Worm (Caenorhabditis elegans): Measurements from ENCODE around the gene exc-14.

Gene exc-14

ce11 chrV:5067390-5067789 is 21.4 kb upstream of the exc-14 start:
- TF ChIP-seq ceh-8 (GFP tag; optimal IDR thresholded peaks at IDR 0.05) (no peak), pqm-1 (tag; optimal IDR thresholded peaks at IDR 0.05) (peak; percentile 51), dsc-1 (tag; optimal IDR thresholded peaks at IDR 0.05) (no peak), ama-1 (optimal IDR thresholded peaks at IDR 0.05) (no peak), efl-3 (GFP tag; optimal IDR thresholded peaks at IDR 0.05) (no peak), ets-5 (GFP tag; IDR thresholded peaks at IDR 0.05) (no peak), nhr-76 (tag; optimal IDR thresholded peaks at IDR 0.05) (no peak), elt-2 (tag; optimal IDR thresholded peaks at IDR 0.05) (peak; percentile 85), elt-3 (tag; optimal IDR thresholded peaks at IDR 0.05) (no peak), nhr-12 (tag; optimal IDR thresholded peaks at IDR 0.05) (no peak), C34B4.2 (tag; optimal IDR thresholded peaks at IDR 0.05) (no peak), lin-13 (GFP tag; optimal IDR thresholded peaks at IDR 0.05) (no peak), mab-9 (GFP tag; IDR thresholded peaks at IDR 0.05) (no peak)

ce11 chrV:5064761-5065421 is 18.9 kb upstream of the exc-14 start, which contains the start of gene mlk-1:
TSS of gene mlk-1 (minus strand) at chrV:5064811.
- TF ChIP-seq efl-3 (GFP tag; optimal IDR thresholded peaks at IDR 0.05) (no peak), nhr-77 (tag; optimal IDR thresholded peaks at IDR 0.05) (peak; percentile 53), pax-3 (tag; optimal IDR thresholded peaks at IDR 0.05) (no peak), elt-3 (tag; optimal IDR thresholded peaks at IDR 0.05) (no peak), fkh-10 (GFP tag; optimal IDR thresholded peaks at IDR 0.05) (peak; percentile 73), F16B12.6 (tag; optimal IDR thresholded peaks at IDR 0.05) (no peak), skn-1 (tag; optimal IDR thresholded peaks at IDR 0.05) (no peak), mef-2 (tag; optimal IDR thresholded peaks at IDR 0.05) (peak; percentile 24), lir-3 (tag; optimal IDR thresholded peaks at IDR 0.05; ENCODE audit: poor library complexity) (peak; percentile 19), zag-1 (tag; optimal IDR thresholded peaks at IDR 0.05) (no peak), nhr-11 (tag; optimal IDR thresholded peaks at IDR 0.05) (no peak), mab-9 (GFP tag; IDR thresholded peaks at IDR 0.05) (no peak), blmp-1 (tag; optimal IDR thresholded peaks at IDR 0.05) (peak; percentile 80), unc-98 (GFP tag; IDR thresholded peaks at IDR 0.05) (no peak), nhr-237 (tag; optimal IDR thresholded peaks at IDR 0.05) (no peak), ceh-8 (GFP tag; optimal IDR thresholded peaks at IDR 0.05) (peak; percentile 24), snpc-4 (tag; optimal IDR thresholded peaks at IDR 0.05) (peak; percentile 38), sox-4 (tag; optimal IDR thresholded peaks at IDR 0.05) (no peak), lin-14 (GFP tag; optimal IDR thresholded peaks at IDR 0.05) (peak; percentile 96), lin-39 (tag; optimal IDR thresholded peaks at IDR 0.05) (no peak), snu-23 (GFP tag; optimal IDR thresholded peaks at IDR 0.05) (peak; percentile 73), nhr-90 (tag; optimal IDR thresholded peaks at IDR 0.05; ENCODE audit: poor library complexity) (no peak), nhr-71 (tag; optimal IDR thresholded peaks at IDR 0.05) (peak; percentile 57), mdl-1 (tag; optimal IDR thresholded peaks at IDR 0.05) (no peak), mep-1 (tag; optimal IDR thresholded peaks at IDR 0.05) (no peak), sup-37 (GFP tag; optimal IDR thresholded peaks at IDR 0.05) (no peak), rnt-1 (tag; optimal IDR thresholded peaks at IDR 0.05) (peak; percentile 6), unc-30 (tag; optimal IDR thresholded peaks at IDR 0.05) (no peak), fos-1 (tag; optimal IDR thresholded peaks at IDR 0.05) (no peak), sptf-1 (tag; optimal IDR thresholded peaks at IDR 0.05) (no peak), hpl-2 (GFP tag; optimal IDR thresholded peaks at IDR 0.05) (no peak), nhr-85 (tag) (peak; percentile 51), aly-2 (tag; optimal IDR thresholded peaks at IDR 0.05) (no peak), nhr-20 (tag; optimal IDR thresholded peaks at IDR 0.05) (peak; percentile 44), irx-1 (tag; optimal IDR thresholded peaks at IDR 0.05) (no peak), isw-1 (GFP tag; IDR thresholded peaks at IDR 0.05) (peak; percentile 36), vab-15 (tag; optimal IDR thresholded peaks at IDR 0.05) (no peak), nhr-47 (tag; optimal IDR thresholded peaks at IDR 0.05) (peak; percentile 62), hlh-17 (GFP tag; optimal IDR thresholded peaks at IDR 0.05; ENCODE audit: borderline replicate concordance) (no peak), nhr-12 (tag; optimal IDR thresholded peaks at IDR 0.05) (no peak), lin-13 (GFP tag; optimal IDR thresholded peaks at IDR 0.05) (peak; percentile 8), ztf-11 (tag; optimal IDR thresholded peaks at IDR 0.05) (no peak), egl-13 (tag; optimal IDR thresholded peaks at IDR 0.05) (peak; percentile 28), tbx-2 (tag; optimal IDR thresholded peaks at IDR 0.05) (peak; percentile 58)
